Fruit fly (Drosophila melanogaster): ENCODE results near the gene RPA2.
A peak's percentile ranks its signal among the peaks of the same experiment; 100 is the strongest.

- TF ChIP-seq CG8478 (optimal IDR thresholded peaks at IDR 0.05) (no peak), CTCF (optimal IDR thresholded peaks at IDR 0.05) (peak in 1 of 2 experiments; percentile 0)
These were observed 34.8 kb downstream of the RPA2 start for dm6 chr2L:20891188-20891587.

All from S2 (cell line).